Worm (Caenorhabditis elegans) whole organism, L3 larva: ENCODE measurements around the gene mrps-16.

Source experiments
- ZK546.5 ChIP-seq: sonication (generic microtip); optimal IDR thresholded peaks from 2 replicates; lab custom pipeline; 2017; ENCODE audit warnings: missing biosample characterization, missing genetic modification characterization
- aly-2 ChIP-seq: fragments of 150-350 bp; optimal IDR thresholded peaks from 2 replicates; lab custom pipeline; 2014; ENCODE audit warnings: missing biosample characterization, missing genetic modification characterization
- ama-1 ChIP-seq: fragments of 150-350 bp; optimal IDR thresholded peaks from 2 replicates; lab custom pipeline; 2018
- ceh-16 ChIP-seq: sonication (generic microtip); optimal IDR thresholded peaks from 2 replicates; lab custom pipeline; 2017; ENCODE audit warnings: missing biosample characterization, missing genetic modification characterization
- ceh-28 ChIP-seq: fragments of 150-350 bp; optimal IDR thresholded peaks from 2 replicates; lab custom pipeline; 2014; ENCODE audit warnings: missing biosample characterization, missing genetic modification reagents, missing genetic modification characterization
- ceh-82 ChIP-seq: fragments of 150-350 bp; optimal IDR thresholded peaks from 2 replicates; lab custom pipeline; 2014; ENCODE audit warnings: missing biosample characterization, missing genetic modification characterization
- egl-5 ChIP-seq: fragments of 150-350 bp; optimal IDR thresholded peaks from 2 replicates; lab custom pipeline; 2017; ENCODE audit warnings: missing biosample characterization, missing genetic modification reagents, missing genetic modification characterization, inconsistent platforms
- elt-1 ChIP-seq: fragments of 150-350 bp; optimal IDR thresholded peaks from 2 replicates; lab custom pipeline; 2014; ENCODE audit warnings: missing biosample characterization, missing genetic modification characterization
- elt-2 ChIP-seq: sonication (generic microtip); optimal IDR thresholded peaks from 2 replicates; lab custom pipeline; 2016; ENCODE audit warnings: missing genetic modification reagents, mild to moderate bottlenecking, missing genetic modification characterization, missing compliant biosample characterization
- elt-3 ChIP-seq, 3 experiments: fragments of 150-350 bp in 1 of 3; sonication (generic microtip) in 2 of 3; optimal IDR thresholded peaks; 2 replicates in 2 of 3; 4 replicates in 1 of 3; lab custom pipeline; 2014 to 2017; ENCODE audit warnings: missing biosample characterization in 3 of 3, missing genetic modification characterization in 3 of 3
- eor-1 ChIP-seq, 2 experiments: fragments of 150-350 bp; optimal IDR thresholded peaks; 2 replicates each; lab custom pipeline; 2014 to 2018; ENCODE audit warnings: missing biosample characterization in 2 of 2, missing genetic modification characterization in 2 of 2
- fkh-10 ChIP-seq: sonication (generic microtip); optimal IDR thresholded peaks from 2 replicates; lab custom pipeline; 2017; ENCODE audit warnings: missing biosample characterization, missing genetic modification reagents, missing genetic modification characterization
- fos-1 ChIP-seq: fragments of 150-350 bp; optimal IDR thresholded peaks from 2 replicates; lab custom pipeline; 2014; ENCODE audit warnings: missing biosample characterization, missing genetic modification characterization
- hmg-11 ChIP-seq: sonication (generic microtip); optimal IDR thresholded peaks from 2 replicates; lab custom pipeline; 2016; ENCODE audit warnings: missing genetic modification characterization, missing compliant biosample characterization
- lin-15B ChIP-seq: fragments of 150-350 bp; optimal IDR thresholded peaks from 2 replicates; lab custom pipeline; 2014; ENCODE audit warnings: missing biosample characterization, missing genetic modification characterization
- lin-39 ChIP-seq: fragments of 150-350 bp; optimal IDR thresholded peaks from 2 replicates; lab custom pipeline; 2018; ENCODE audit warnings: missing biosample characterization, missing genetic modification reagents, missing genetic modification characterization
- lsy-12 ChIP-seq: sonication (generic microtip); optimal IDR thresholded peaks from 2 replicates; lab custom pipeline; 2016; ENCODE audit warnings: mild to moderate bottlenecking, missing genetic modification characterization, missing compliant biosample characterization
- nfya-1 ChIP-seq: sonication (generic microtip); optimal IDR thresholded peaks from 2 replicates; lab custom pipeline; 2017; ENCODE audit warnings: missing genetic modification characterization, mild to moderate bottlenecking, missing compliant biosample characterization, antibody characterized with exemption, moderate library complexity; ENCODE audit not compliant: insufficient read depth
- nhr-12 ChIP-seq: fragments of 150-350 bp; optimal IDR thresholded peaks from 2 replicates; lab custom pipeline; 2014; ENCODE audit warnings: missing biosample characterization, missing genetic modification characterization
- nhr-23 ChIP-seq: fragments of 150-350 bp; optimal IDR thresholded peaks from 2 replicates; lab custom pipeline; 2014; ENCODE audit warnings: missing biosample characterization, missing genetic modification reagents, missing genetic modification characterization
- nhr-237 ChIP-seq: fragments of 150-350 bp; optimal IDR thresholded peaks from 2 replicates; lab custom pipeline; 2014; ENCODE audit warnings: missing biosample characterization, missing genetic modification characterization
- nhr-28 ChIP-seq: fragments of 150-350 bp; optimal IDR thresholded peaks from 2 replicates; lab custom pipeline; 2014; ENCODE audit warnings: missing biosample characterization, missing genetic modification characterization
- nhr-43 ChIP-seq: sonication (generic microtip); optimal IDR thresholded peaks from 2 replicates; lab custom pipeline; 2016; ENCODE audit warnings: mild to moderate bottlenecking, missing genetic modification characterization, missing compliant biosample characterization; ENCODE audit not compliant: poor library complexity, severe bottlenecking
- nhr-76 ChIP-seq: fragments of 150-350 bp; sonication (generic microtip); optimal IDR thresholded peaks from 5 replicates; lab custom pipeline; 2014; ENCODE audit warnings: missing biosample characterization, missing genetic modification characterization
- nhr-77 ChIP-seq: fragments of 150-350 bp; optimal IDR thresholded peaks from 2 replicates; lab custom pipeline; 2014; ENCODE audit warnings: missing biosample characterization, missing genetic modification characterization
- pha-4 ChIP-seq: fragments of 150-350 bp; optimal IDR thresholded peaks from 2 replicates; lab custom pipeline; 2014; ENCODE audit warnings: missing biosample characterization, missing genetic modification reagents, missing genetic modification characterization
- pqm-1 ChIP-seq: fragments of 150-350 bp; optimal IDR thresholded peaks from 2 replicates; lab custom pipeline; 2017; ENCODE audit warnings: missing biosample characterization, missing genetic modification characterization, inconsistent platforms
- sea-2 ChIP-seq: fragments of 150-350 bp; sonication (generic microtip); optimal IDR thresholded peaks from 4 replicates; lab custom pipeline; 2014; ENCODE audit warnings: missing biosample characterization, missing genetic modification reagents, missing genetic modification characterization
- skn-1 ChIP-seq: fragments of 150-350 bp; optimal IDR thresholded peaks from 2 replicates; lab custom pipeline; 2014; ENCODE audit warnings: missing biosample characterization, missing genetic modification characterization
- snpc-4 ChIP-seq: fragments of 150-350 bp; optimal IDR thresholded peaks from 2 replicates; lab custom pipeline; 2014; ENCODE audit warnings: missing biosample characterization, missing genetic modification characterization
- tbx-2 ChIP-seq: sonication (generic microtip); optimal IDR thresholded peaks from 2 replicates; lab custom pipeline; 2016; ENCODE audit warnings: mild to moderate bottlenecking, missing genetic modification characterization, missing compliant biosample characterization
- unc-39 ChIP-seq: sonication (generic microtip); optimal IDR thresholded peaks from 4 replicates; lab custom pipeline; 2017; ENCODE audit warnings: missing biosample characterization, missing genetic modification characterization
- unc-62 ChIP-seq: fragments of 150-350 bp; sonication (generic microtip); optimal IDR thresholded peaks from 4 replicates; lab custom pipeline; 2014; ENCODE audit warnings: missing biosample characterization, missing genetic modification reagents, missing genetic modification characterization
- zag-1 ChIP-seq: fragments of 150-350 bp; optimal IDR thresholded peaks from 2 replicates; lab custom pipeline; 2014; ENCODE audit warnings: missing biosample characterization, missing genetic modification characterization
- ztf-11 ChIP-seq: fragments of 150-350 bp; optimal IDR thresholded peaks from 2 replicates; lab custom pipeline; 2014; ENCODE audit warnings: missing biosample characterization, missing genetic modification characterization

The mrps-16 gene

ce11 chrII:5498156-5498739, 24.1 kb downstream of the mrps-16 start, which contains the start of the genes suex-1 and F12A10.9:
Gene suex-1 (minus strand): TSS chrII:5498256.
Gene F12A10.9 (plus strand): TSS chrII:5498689.
- TF ChIP-seq fkh-10 (GFP tag; lab: Kevin White, UChicago) (no peak), nhr-12 (tag; lab: Kevin White, UChicago) (no peak), elt-3 (tag; optimal IDR thresholded peaks at IDR 0.05; lab: Kevin White, UChicago) (no peak), nhr-23 (tag; lab: Kevin White, UChicago) (no peak), lsy-12 (no peak), skn-1 (tag; lab: Kevin White, UChicago) (no peak), ZK546.5 (no peak), fos-1 (no peak), zag-1 (tag; lab: Kevin White, UChicago) (no peak), nhr-237 (tag; lab: Kevin White, UChicago) (no peak)

- TF ChIP-seq ceh-82 (tag; lab: Kevin White, UChicago), result no peak
- TF ChIP-seq elt-2 (tag; lab: Kevin White, UChicago), result no peak
- no peak for TF ChIP-seq lin-15B (tag; lab: Kevin White, UChicago)
- no peak for TF ChIP-seq lsy-12
- no peak for TF ChIP-seq fos-1
- no peak for TF ChIP-seq hmg-11 (tag; lab: Kevin White, UChicago)
These were observed 26.3 kb downstream of the mrps-16 start, which contains the start of gene fzy-1 for ce11 chrII:5500470-5500869. Gene fzy-1 (plus strand): TSS chrII:5500770.

DNA sequence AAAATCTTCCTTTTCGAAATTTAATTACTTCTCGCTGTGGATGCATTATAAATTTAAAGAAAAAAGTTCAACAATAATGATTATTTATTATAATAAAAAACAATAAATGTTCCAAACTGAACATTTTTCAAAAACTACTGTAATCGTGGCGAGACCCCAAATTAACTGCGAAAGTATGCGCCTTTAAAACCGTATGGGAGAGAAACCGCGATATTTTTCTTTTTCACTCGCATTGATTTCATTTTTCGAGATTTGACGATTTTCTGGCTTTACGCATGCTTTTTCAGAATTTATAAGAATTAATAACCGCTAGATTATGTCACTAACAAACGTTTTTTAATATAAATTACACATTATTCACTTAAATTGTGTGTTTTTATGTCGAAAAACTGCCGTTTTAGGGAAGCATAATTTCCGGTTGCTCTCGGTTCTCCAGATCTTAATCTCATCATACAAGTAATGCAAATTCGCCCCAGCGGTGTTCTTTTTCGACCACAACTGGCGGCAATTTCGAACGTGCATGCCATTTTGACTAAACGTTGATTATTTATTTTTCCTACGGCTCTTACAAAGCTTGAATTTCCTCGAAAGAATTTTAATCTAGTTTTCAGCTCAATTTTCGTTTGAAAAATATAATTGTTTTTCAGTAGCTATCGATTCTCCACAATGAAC, 26.9 kb downstream of the mrps-16 start, which contains the start of gene F12A10.8:
TSS of gene F12A10.8 (minus strand) at position 79 of the 672 bp plus-strand sequence.
- TF ChIP-seq lin-15B (tag; lab: Kevin White, UChicago), result peak; percentile 76
- TF ChIP-seq elt-1 (tag; lab: Kevin White, UChicago), result peak; percentile 5
- TF ChIP-seq nfya-1 (tag; lab: Kevin White, UChicago), result peak; percentile 44
- TF ChIP-seq lin-39 (tag; lab: Kevin White, UChicago), result peak; percentile 37
- TF ChIP-seq ama-1 (lab: Kevin White, UChicago), result no peak
- peak; percentile 13 for TF ChIP-seq elt-2 (tag; lab: Kevin White, UChicago)
- TF ChIP-seq ceh-16 (tag; lab: Kevin White, UChicago), result no peak

DNA sequence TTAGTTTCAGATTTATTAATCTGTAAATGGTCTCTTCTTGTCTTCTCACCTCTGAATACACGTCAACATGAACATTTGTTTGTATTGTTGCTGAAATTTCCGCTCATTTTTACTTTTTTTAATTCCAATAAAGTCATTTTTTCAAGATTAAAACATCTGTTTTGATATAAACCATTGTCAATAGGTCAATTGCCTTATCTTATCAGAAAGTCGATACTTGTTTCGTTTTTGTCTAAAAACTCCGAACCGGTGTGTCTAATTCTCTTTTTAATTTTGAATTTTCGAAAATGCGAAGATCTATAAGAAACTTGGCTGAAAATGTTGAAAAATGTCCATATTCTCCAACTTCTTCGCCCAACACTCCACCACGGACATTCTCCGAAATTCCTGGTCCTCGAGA, 29.6 kb downstream of the mrps-16 start, which contains the start of gene cyp-44A1:
TSS of gene cyp-44A1 (plus strand) at position 285 of the 400 bp plus-strand sequence.
- TF ChIP-seq elt-3 (tag; optimal IDR thresholded peaks at IDR 0.05; lab: Kevin White, UChicago) (no peak), elt-2 (tag; lab: Kevin White, UChicago) (peak; percentile 67), nhr-43 (tag; lab: Kevin White, UChicago) (no peak), nhr-23 (tag; lab: Kevin White, UChicago) (no peak), lin-15B (tag; lab: Kevin White, UChicago) (no peak)

DNA sequence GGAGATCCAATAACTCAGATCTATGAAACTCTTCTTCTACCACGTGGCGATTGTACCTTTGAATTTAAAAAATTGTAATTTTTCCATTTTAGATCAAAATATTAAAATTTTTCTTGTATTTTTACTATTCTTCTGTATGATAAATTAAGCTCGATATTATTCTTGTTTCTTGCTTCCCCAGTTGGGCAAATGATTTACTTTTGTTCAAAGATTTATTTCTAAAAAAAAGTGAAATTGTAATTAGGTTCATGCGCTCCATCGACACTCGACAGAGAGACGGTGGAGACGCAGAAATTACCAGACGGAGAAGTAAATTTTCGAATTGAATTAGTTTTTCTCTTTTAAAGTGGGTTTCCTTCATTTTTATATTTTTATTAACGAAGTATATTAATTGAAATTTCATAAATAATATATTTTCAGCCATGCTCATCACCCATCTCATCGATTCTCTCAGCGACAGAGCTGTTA, 31.7 kb downstream of the mrps-16 start, which contains the start of gene npp-24:
TSS of gene npp-24 (plus strand) at position 51 of the 468 bp plus-strand sequence.
- peak; percentile 27 for TF ChIP-seq pha-4 (tag; lab: Kevin White, UChicago)
- TF ChIP-seq elt-2 (tag; lab: Kevin White, UChicago), result peak; percentile 23
- no peak for TF ChIP-seq egl-5 (tag; lab: Kevin White, UChicago)
- TF ChIP-seq lin-15B (tag; lab: Kevin White, UChicago), result peak; percentile 1

- TF ChIP-seq egl-5 (tag; lab: Kevin White, UChicago), result no peak
- TF ChIP-seq nhr-12 (tag; lab: Kevin White, UChicago), result no peak
- TF ChIP-seq sea-2 (GFP tag; lab: Kevin White, UChicago), result no peak
- no peak for TF ChIP-seq nhr-23 (tag; lab: Kevin White, UChicago)
- no peak for TF ChIP-seq eor-1 (tag; optimal IDR thresholded peaks at IDR 0.05; lab: Kevin White, UChicago)
- TF ChIP-seq nhr-76 (tag; lab: Kevin White, UChicago), result no peak
- TF ChIP-seq aly-2 (tag; lab: Kevin White, UChicago), result no peak
- no peak for TF ChIP-seq tbx-2 (tag; lab: Kevin White, UChicago)
- no peak for TF ChIP-seq skn-1 (tag; lab: Kevin White, UChicago)
- TF ChIP-seq unc-39 (tag; lab: Kevin White, UChicago), result no peak
- no peak for TF ChIP-seq pqm-1
- no peak for TF ChIP-seq unc-62 (GFP tag; lab: Kevin White, UChicago)
- TF ChIP-seq ceh-28, result no peak
- peak; percentile 38 for TF ChIP-seq pha-4 (tag; lab: Kevin White, UChicago)
- TF ChIP-seq zag-1 (tag; lab: Kevin White, UChicago), result no peak
- TF ChIP-seq nhr-28, result no peak
- no peak for TF ChIP-seq fos-1
- no peak for TF ChIP-seq nhr-77
- no peak for TF ChIP-seq nhr-237 (tag; lab: Kevin White, UChicago)
- TF ChIP-seq snpc-4 (tag; lab: Kevin White, UChicago), result no peak
- no peak for TF ChIP-seq ztf-11 (tag; lab: Kevin White, UChicago)
These were observed 37.5 kb downstream of the mrps-16 start for ce11 chrII:5511417-5512353.
